Worm (Caenorhabditis elegans) whole organism, mixed stage, embryonic: Measurements from ENCODE around the gene cal-1.

Source experiments
- M03D4.4 ChIP-seq: sonication (generic microtip); optimal IDR thresholded peaks from 2 replicates; lab custom pipeline; 2017; ENCODE audit warnings: mild to moderate bottlenecking, missing genetic modification characterization, missing compliant biosample characterization
- bed-3 ChIP-seq: fragments of 200-800 bp; sonication (Bioruptor generic); optimal IDR thresholded peaks from 3 replicates; lab custom pipeline; 2018; ENCODE audit warnings: mild to moderate bottlenecking, missing genetic modification characterization, moderate library complexity, missing compliant biosample characterization
- blmp-1 ChIP-seq: fragments of 150-350 bp; optimal IDR thresholded peaks from 2 replicates; lab custom pipeline; 2014; ENCODE audit warnings: missing biosample characterization, missing genetic modification characterization
- ceh-39 ChIP-seq: fragments of 150-350 bp; optimal IDR thresholded peaks from 2 replicates; lab custom pipeline; 2014; ENCODE audit warnings: missing biosample characterization, missing genetic modification characterization
- ceh-83 ChIP-seq: fragments of 200-800 bp; sonication (Bioruptor generic); optimal IDR thresholded peaks from 2 replicates; lab custom pipeline; 2018; ENCODE audit warnings: mild to moderate bottlenecking, missing genetic modification characterization, missing compliant biosample characterization
- cnd-1 ChIP-seq: fragments of 200-800 bp; sonication (Bioruptor generic); optimal IDR thresholded peaks from 2 replicates; lab custom pipeline; 2018; ENCODE audit warnings: mild to moderate bottlenecking, missing genetic modification characterization, missing compliant biosample characterization
- drap-1 ChIP-seq: fragments of 200-800 bp; sonication (Bioruptor generic); optimal IDR thresholded peaks from 3 replicates; lab custom pipeline; 2018; ENCODE audit warnings: mild to moderate bottlenecking, missing genetic modification characterization, missing compliant biosample characterization
- elt-1 ChIP-seq: sonication (generic microtip); optimal IDR thresholded peaks from 2 replicates; lab custom pipeline; 2017; ENCODE audit warnings: missing genetic modification characterization, mild to moderate bottlenecking, missing compliant biosample characterization, antibody characterized with exemption, moderate library complexity, borderline replicate concordance; ENCODE audit not compliant: insufficient read depth
- elt-3 ChIP-seq: fragments of 150-350 bp; optimal IDR thresholded peaks from 2 replicates; lab custom pipeline; 2014; ENCODE audit warnings: missing biosample characterization, missing genetic modification characterization
- flh-1 ChIP-seq: fragments of 200-800 bp; sonication (Bioruptor generic); optimal IDR thresholded peaks from 2 replicates; lab custom pipeline; 2018; ENCODE audit warnings: mild to moderate bottlenecking, missing genetic modification characterization, moderate library complexity, missing compliant biosample characterization
- ham-2 ChIP-seq: fragments of 200-800 bp; sonication (Bioruptor generic); optimal IDR thresholded peaks from 2 replicates; lab custom pipeline; 2018; ENCODE audit warnings: mild to moderate bottlenecking, missing genetic modification characterization, missing compliant biosample characterization
- hlh-1 ChIP-seq: fragments of 150-350 bp; optimal IDR thresholded peaks from 2 replicates; lab custom pipeline; 2014; ENCODE audit warnings: missing biosample characterization, missing genetic modification reagents, missing genetic modification characterization
- lin-13 ChIP-seq: fragments of 150-350 bp; optimal IDR thresholded peaks from 2 replicates; lab custom pipeline; 2014; ENCODE audit warnings: missing biosample characterization, missing genetic modification characterization
- lin-32 ChIP-seq: fragments of 200-800 bp; sonication (Bioruptor generic); optimal IDR thresholded peaks from 2 replicates; lab custom pipeline; 2018; ENCODE audit warnings: mild to moderate bottlenecking, missing genetic modification characterization, missing compliant biosample characterization
- lsy-2 ChIP-seq: fragments of 150-350 bp; optimal IDR thresholded peaks from 2 replicates; lab custom pipeline; 2014; ENCODE audit warnings: missing biosample characterization, missing genetic modification characterization
- mls-2 ChIP-seq: sonication (generic microtip); optimal IDR thresholded peaks from 2 replicates; lab custom pipeline; 2016; ENCODE audit warnings: mild to moderate bottlenecking, missing genetic modification characterization, moderate library complexity, missing compliant biosample characterization
- nhr-12 ChIP-seq: fragments of 150-350 bp; optimal IDR thresholded peaks from 2 replicates; lab custom pipeline; 2014; ENCODE audit warnings: missing biosample characterization, missing genetic modification characterization
- nhr-237 ChIP-seq: fragments of 150-350 bp; optimal IDR thresholded peaks from 2 replicates; lab custom pipeline; 2014; ENCODE audit warnings: missing biosample characterization, missing genetic modification characterization
- nhr-28 ChIP-seq: fragments of 150-350 bp; optimal IDR thresholded peaks from 2 replicates; lab custom pipeline; 2014; ENCODE audit warnings: missing biosample characterization, missing genetic modification characterization
- nhr-76 ChIP-seq: sonication (generic microtip); optimal IDR thresholded peaks from 2 replicates; lab custom pipeline; 2017; ENCODE audit warnings: missing biosample characterization, missing genetic modification characterization
- sem-2 ChIP-seq: fragments of 200-800 bp; sonication (Bioruptor generic); optimal IDR thresholded peaks from 2 replicates; lab custom pipeline; 2018; ENCODE audit warnings: mild to moderate bottlenecking, missing genetic modification characterization, missing compliant biosample characterization
- snpc-4 ChIP-seq: fragments of 150-350 bp; optimal IDR thresholded peaks from 2 replicates; lab custom pipeline; 2014; ENCODE audit warnings: missing biosample characterization, missing genetic modification characterization
- sptf-1 ChIP-seq: sonication (generic microtip); optimal IDR thresholded peaks from 2 replicates; lab custom pipeline; 2017; ENCODE audit warnings: mild to moderate bottlenecking, missing genetic modification characterization, moderate library complexity, missing compliant biosample characterization
- tbx-8 ChIP-seq: fragments of 200-800 bp; sonication (Bioruptor generic); optimal IDR thresholded peaks from 2 replicates; lab custom pipeline; 2018; ENCODE audit warnings: mild to moderate bottlenecking, missing genetic modification characterization, moderate library complexity, missing compliant biosample characterization
- unc-120 ChIP-seq: sonication (generic microtip); optimal IDR thresholded peaks from 2 replicates; lab custom pipeline; 2017; ENCODE audit warnings: missing genetic modification characterization, missing compliant biosample characterization; ENCODE audit not compliant: poor library complexity, severe bottlenecking
- unc-62 ChIP-seq: fragments of 150-350 bp; optimal IDR thresholded peaks from 2 replicates; lab custom pipeline; 2014; ENCODE audit warnings: missing biosample characterization, missing genetic modification reagents, missing genetic modification characterization
- zip-8 ChIP-seq: fragments of 150-350 bp; optimal IDR thresholded peaks from 2 replicates; lab custom pipeline; 2014; ENCODE audit warnings: missing biosample characterization, missing genetic modification characterization
- ztf-11 ChIP-seq: fragments of 150-350 bp; optimal IDR thresholded peaks from 2 replicates; lab custom pipeline; 2014; ENCODE audit warnings: missing biosample characterization, missing genetic modification characterization

The cal-1 gene

DNA sequence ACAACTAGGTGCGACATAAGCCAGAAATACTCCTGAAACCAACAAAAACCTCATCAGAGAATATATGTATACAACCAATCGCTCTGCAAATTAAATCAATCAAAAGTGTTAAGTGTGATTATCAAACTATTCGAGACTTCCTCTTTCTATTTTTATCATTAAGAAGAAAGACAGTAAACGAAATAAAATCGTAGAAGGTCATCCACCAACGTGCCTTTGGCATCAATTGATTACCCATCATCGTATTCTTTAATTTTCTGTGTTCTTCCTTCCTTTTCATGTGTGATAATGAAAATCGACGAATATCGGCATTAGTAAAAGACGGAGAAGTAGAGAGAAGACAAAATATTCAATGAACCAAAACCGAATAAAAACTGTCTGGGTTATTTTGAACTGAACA, 5.1 kb downstream of the cal-1 start:
- no peak for TF ChIP-seq sem-2
- no peak for TF ChIP-seq hlh-1
- no peak for TF ChIP-seq lin-13 (tag; lab: Kevin White, UChicago)
- no peak for TF ChIP-seq blmp-1 (tag; lab: Kevin White, UChicago)
- TF ChIP-seq, all 35 proteins: peak for 0

DNA sequence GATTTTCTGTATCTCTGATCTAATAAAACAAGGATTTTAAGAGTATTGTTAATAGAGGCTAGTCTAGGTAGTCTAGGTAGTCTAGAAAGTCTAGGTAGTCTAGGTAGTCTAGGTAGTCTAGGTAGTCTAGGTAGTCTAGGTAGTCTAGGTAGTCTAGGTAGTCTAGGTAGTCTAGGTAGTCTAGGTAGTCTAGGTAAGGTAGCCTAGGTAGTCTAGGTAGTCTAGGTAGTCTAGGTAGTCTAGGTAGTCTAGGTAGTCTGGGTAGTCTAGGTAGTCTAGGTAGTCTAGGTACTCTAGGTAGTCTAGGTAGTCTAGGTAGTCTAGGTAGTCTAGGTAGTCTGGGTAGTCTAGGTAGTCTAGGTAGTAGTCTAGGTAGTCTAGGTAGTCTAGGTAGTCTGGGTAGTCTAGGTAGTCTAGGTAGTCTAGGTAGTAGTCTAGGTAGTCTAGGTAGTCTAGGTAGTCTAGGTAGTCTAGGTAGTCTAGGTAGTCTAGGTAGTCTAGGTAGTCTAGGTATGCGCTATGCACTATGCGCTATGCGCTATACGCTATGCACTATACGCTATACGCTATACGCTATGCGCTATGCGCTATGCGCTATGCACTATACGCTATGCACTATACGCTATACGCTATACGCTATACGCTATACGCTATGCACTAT, 7.0 kb downstream of the cal-1 start:
- TF ChIP-seq sem-2 (peak; percentile 38), cnd-1 (tag; lab: Kevin White, UChicago) (peak; percentile 41), nhr-12 (tag; lab: Kevin White, UChicago) (peak; percentile 39), unc-120 (tag; lab: Kevin White, UChicago) (peak; percentile 56), bed-3 (GFP tag; lab: Kevin White, UChicago) (peak; percentile 52), lin-32 (GFP tag; lab: Kevin White, UChicago) (peak; percentile 66), M03D4.4 (tag; lab: Kevin White, UChicago) (peak; percentile 70), ceh-83 (GFP tag; lab: Kevin White, UChicago) (peak; percentile 82), ham-2 (GFP tag; lab: Kevin White, UChicago) (peak; percentile 75), drap-1 (GFP tag; lab: Kevin White, UChicago) (peak; percentile 64), sptf-1 (tag; lab: Kevin White, UChicago) (peak; percentile 96), mls-2 (tag; lab: Kevin White, UChicago) (peak; percentile 77)

DNA sequence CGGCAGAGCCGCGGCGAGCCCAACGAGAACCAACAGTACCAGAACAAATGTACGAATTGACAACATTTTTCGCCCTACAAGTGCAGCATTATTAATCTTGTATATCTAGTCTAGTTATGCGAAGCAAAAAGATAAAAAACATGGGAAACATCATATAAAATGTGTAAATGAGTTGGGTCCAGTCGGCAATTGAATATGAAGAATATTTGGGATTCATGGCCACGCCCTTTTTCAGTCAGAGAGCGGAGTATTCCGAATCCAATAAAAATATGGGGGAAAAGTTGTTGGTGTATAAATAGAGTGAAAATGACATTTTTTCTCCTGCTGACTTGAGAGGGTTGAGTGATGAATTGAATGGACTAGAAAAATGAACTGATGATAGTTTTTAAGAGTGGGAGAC, 10.9 kb downstream of the cal-1 start, which contains the start of gene nlp-46:
Gene nlp-46, minus strand, starts transcription at position 101 of the 400 bp plus-strand sequence.
- TF ChIP-seq mls-2 (tag; lab: Kevin White, UChicago) (no peak), sptf-1 (tag; lab: Kevin White, UChicago) (no peak), ceh-83 (GFP tag; lab: Kevin White, UChicago) (no peak), lin-32 (GFP tag; lab: Kevin White, UChicago) (no peak), lin-13 (tag; lab: Kevin White, UChicago) (no peak)
- TF ChIP-seq, all 35 proteins: peak for 0

DNA sequence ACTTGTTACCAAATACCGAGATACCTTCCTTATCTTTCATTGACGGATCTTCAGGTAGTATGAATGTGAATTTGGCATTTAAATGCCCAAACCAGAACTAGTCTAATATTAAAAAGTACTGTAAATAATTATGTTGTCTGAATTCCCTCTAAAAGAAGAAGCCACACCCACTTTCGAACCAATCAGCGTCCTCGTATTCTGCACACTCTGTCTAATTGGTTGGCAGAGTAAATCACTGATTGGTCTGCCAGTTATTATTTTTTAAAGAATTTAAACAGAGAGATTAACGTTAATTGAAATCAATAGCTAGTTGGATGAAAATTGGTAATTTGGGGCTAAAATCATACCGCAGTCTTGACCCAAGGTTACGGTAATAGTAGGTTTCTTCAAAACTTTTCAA, 11.3 kb downstream of the cal-1 start:
- TF ChIP-seq lin-32 (GFP tag; lab: Kevin White, UChicago) (no peak), ceh-39 (tag; lab: Kevin White, UChicago) (no peak), drap-1 (GFP tag; lab: Kevin White, UChicago) (no peak), elt-3 (tag; lab: Kevin White, UChicago) (no peak), blmp-1 (tag; lab: Kevin White, UChicago) (no peak), cnd-1 (tag; lab: Kevin White, UChicago) (no peak), nhr-28 (tag; lab: Kevin White, UChicago) (no peak), ceh-83 (GFP tag; lab: Kevin White, UChicago) (no peak), tbx-8 (GFP tag; lab: Kevin White, UChicago) (no peak), ham-2 (GFP tag; lab: Kevin White, UChicago) (no peak), sptf-1 (tag; lab: Kevin White, UChicago) (no peak), nhr-237 (tag; lab: Kevin White, UChicago) (no peak)

DNA sequence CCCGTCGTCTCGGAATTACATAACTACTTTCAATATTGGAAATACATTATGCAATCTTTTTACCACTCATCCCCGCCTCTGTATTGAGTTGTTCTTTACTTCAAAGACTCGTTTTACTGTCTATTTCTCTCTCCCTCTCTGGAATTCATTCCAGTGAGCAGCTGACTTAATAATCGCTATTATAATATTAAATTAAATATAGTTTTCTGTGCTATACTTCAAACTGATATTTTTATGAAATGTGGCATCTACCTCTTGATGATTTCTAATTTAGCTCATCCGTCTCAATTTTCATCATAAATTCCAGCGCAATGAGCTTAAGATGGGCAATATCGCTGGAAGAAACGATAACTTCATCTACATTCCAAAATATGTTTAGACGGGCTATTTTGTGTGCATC, 13.6 kb downstream of the cal-1 start, which contains the start of gene T28H10.1:
Gene T28H10.1, plus strand, starts transcription at position 301 of the 400 bp plus-strand sequence.
- TF ChIP-seq elt-1 (no peak), ztf-11 (tag; lab: Kevin White, UChicago) (no peak), flh-1 (GFP tag; lab: Kevin White, UChicago) (no peak), lin-32 (GFP tag; lab: Kevin White, UChicago) (no peak), bed-3 (GFP tag; lab: Kevin White, UChicago) (no peak), snpc-4 (tag; lab: Kevin White, UChicago) (no peak), drap-1 (GFP tag; lab: Kevin White, UChicago) (no peak), nhr-76 (no peak), ham-2 (GFP tag; lab: Kevin White, UChicago) (no peak), nhr-28 (tag; lab: Kevin White, UChicago) (no peak), ceh-83 (GFP tag; lab: Kevin White, UChicago) (no peak), unc-62 (GFP tag; lab: Kevin White, UChicago) (no peak), nhr-237 (tag; lab: Kevin White, UChicago) (no peak), lsy-2 (tag; lab: Kevin White, UChicago) (no peak), zip-8 (tag; lab: Kevin White, UChicago) (no peak), lin-13 (tag; lab: Kevin White, UChicago) (no peak)
